Worm (Caenorhabditis elegans): ENCODE data around the gene srj-39.

The srj-39 gene

DNA sequence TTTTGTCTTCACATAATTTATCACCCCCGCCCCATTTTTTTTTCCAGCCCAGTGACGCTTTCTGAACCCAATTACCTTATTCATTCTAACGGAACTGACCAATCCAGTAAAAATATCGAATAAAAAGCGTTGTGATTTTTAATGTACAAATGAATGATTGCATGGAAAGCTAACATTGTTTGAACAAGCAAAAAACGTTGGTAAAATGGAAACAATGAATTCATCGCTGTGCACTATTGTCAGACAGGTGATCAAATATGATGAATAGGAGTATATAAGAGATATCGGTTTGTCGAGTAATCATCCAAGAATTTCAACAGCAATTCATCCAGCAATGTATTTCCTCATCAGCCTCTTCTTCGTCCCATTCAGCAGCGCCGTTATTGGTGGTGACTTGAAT is 25.2 kb downstream of the srj-39 start, which contains the start of gene phat-4:
Gene phat-4, plus strand, starts transcription at position 301 of the 400 bp plus-strand sequence.
- TF ChIP-seq mec-3 (tag; optimal IDR thresholded peaks at IDR 0.05; ENCODE audit: borderline replicate concordance) (no peak), tbx-2 (tag; optimal IDR thresholded peaks at IDR 0.05) (no peak), ttx-3 (tag; optimal IDR thresholded peaks at IDR 0.05) (no peak), dmd-4 (tag; optimal IDR thresholded peaks at IDR 0.05; ENCODE audit: borderline replicate concordance) (no peak), sdc-2 (tag; optimal IDR thresholded peaks at IDR 0.05) (no peak), npax-4 (tag; optimal IDR thresholded peaks at IDR 0.05) (no peak)

DNA sequence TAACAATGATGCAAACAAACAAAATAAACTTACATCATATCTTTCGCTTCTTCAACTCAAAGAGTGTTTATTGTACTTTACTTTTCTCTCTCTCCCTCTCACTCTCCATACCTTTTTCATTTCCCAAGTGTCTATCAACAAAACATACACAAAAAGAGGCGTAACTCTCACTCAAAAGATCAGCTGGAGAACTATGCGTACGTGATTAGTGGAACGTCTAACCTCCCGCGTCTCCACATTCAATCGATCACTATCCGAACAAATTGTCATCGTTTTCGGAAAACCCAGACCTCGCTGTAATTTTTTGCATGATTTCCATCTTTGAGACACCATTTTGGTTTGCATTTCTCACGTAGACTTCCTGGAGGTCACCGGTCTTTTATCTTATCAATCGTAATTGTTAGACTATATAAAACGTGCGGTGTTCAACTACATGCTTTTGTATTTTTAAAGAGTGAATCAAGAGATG is 27.1 kb downstream of the srj-39 start, which contains the start of gene nhr-57:
Gene nhr-57, plus strand, starts transcription at position 419 of the 469 bp plus-strand sequence.
- TF ChIP-seq ceh-18 (tag; optimal IDR thresholded peaks at IDR 0.05) (no peak), ref-2 (tag; optimal IDR thresholded peaks at IDR 0.05) (no peak), F13H6.1 (tag; optimal IDR thresholded peaks at IDR 0.05) (no peak), dve-1 (tag; optimal IDR thresholded peaks at IDR 0.05) (peak; percentile 19), unc-3 (GFP tag; conservative IDR thresholded peaks at IDR 0.05) (no peak), unc-3 (tag; optimal IDR thresholded peaks at IDR 0.05) (no peak), nhr-232 (tag; optimal IDR thresholded peaks at IDR 0.05) (no peak), ceh-6 (GFP tag; optimal IDR thresholded peaks at IDR 0.05) (no peak)

DNA sequence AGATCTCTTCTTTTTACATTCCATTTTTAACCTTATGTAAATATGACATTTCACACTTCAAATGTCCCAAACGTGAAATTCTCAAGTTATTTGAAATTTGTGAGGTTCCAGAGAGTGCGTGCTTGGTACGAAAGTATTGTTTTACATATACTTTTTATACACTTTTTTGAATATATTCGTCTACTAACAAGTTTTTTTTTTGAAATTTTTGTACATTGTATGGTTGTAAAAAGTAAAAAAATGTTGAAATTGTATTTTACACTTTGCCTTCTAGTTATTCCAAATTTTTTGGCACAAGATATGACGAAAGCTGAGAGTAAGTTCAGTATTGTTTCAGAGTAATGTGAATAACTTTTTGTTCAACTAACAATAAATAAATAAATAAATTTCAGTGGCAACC is 30.3 kb downstream of the srj-39 start, which contains the start of gene lgc-1:
Gene lgc-1, plus strand, starts transcription at position 301 of the 400 bp plus-strand sequence.
- no peak for TF ChIP-seq nfya-1 (tag; optimal IDR thresholded peaks at IDR 0.05)
- TF ChIP-seq hlh-15 (tag; optimal IDR thresholded peaks at IDR 0.05), result no peak
- no peak for TF ChIP-seq ttx-3 (tag; optimal IDR thresholded peaks at IDR 0.05)
- no peak for TF ChIP-seq ceh-30 (tag; optimal IDR thresholded peaks at IDR 0.05)

DNA sequence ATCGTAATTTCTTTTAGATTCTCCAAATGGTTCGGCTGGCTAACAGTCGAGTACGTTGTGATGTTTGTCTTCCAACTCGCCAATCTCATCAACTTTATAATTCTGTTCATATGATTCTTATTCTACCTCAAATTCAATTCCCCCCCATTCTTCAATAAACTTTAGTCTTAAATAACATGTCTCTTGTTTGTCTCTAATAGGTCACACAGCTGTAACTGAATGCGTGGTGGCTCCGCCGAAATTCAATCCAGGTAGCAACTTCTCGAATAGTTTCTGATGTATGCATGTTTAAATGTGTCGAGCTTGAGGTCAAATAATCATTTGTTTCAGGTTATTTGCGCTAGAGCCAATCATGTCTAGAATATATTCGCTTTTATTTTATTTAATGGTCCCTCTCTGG is 34.3 kb downstream of the srj-39 start, which contains the start of gene lgc-29:
Gene lgc-29, plus strand, starts transcription at position 301 of the 400 bp plus-strand sequence.
- TF ChIP-seq F13H6.1 (tag; optimal IDR thresholded peaks at IDR 0.05), result no peak
- TF ChIP-seq dve-1 (tag; optimal IDR thresholded peaks at IDR 0.05), result no peak
- TF ChIP-seq fkh-10 (GFP tag; optimal IDR thresholded peaks at IDR 0.05), result no peak
- no peak for TF ChIP-seq C08G9.2 (tag; optimal IDR thresholded peaks at IDR 0.05)
- TF ChIP-seq sdc-2 (tag; optimal IDR thresholded peaks at IDR 0.05), result no peak
- no peak for TF ChIP-seq unc-42 (tag; optimal IDR thresholded peaks at IDR 0.05)
- TF ChIP-seq unc-86 (tag; optimal IDR thresholded peaks at IDR 0.05), result no peak

DNA sequence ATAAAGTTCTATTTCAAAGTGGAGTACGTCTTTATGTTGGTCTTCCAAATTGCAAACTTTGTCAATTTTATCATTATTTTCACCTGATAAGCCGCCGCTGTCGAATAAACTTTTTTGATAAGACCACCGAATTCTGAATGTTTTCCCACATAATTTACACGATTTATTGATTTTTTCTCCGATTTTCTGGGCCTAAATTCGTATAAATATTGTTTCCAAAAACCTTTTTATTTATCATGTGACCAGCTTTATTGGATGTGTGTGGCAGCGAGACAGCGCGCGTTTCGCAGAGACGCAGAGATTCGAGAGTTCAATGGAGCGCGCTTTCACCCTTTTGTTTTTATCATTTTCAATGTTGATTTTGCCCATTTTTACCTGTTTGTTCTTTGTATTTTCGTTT is 38.6 kb downstream of the srj-39 start:
- TF ChIP-seq ceh-45 (GFP tag; IDR thresholded peaks at IDR 0.05) (no peak), hlh-30 (tag; optimal IDR thresholded peaks at IDR 0.05; ENCODE audit: insufficient read depth) (peak; percentile 96), unc-42 (tag; optimal IDR thresholded peaks at IDR 0.05) (peak; percentile 69), ceh-48 (tag; optimal IDR thresholded peaks at IDR 0.05) (peak; percentile 33), ceh-14 (tag; optimal IDR thresholded peaks at IDR 0.05) (no peak), unc-3 (GFP tag; conservative IDR thresholded peaks at IDR 0.05) (no peak), unc-3 (tag; optimal IDR thresholded peaks at IDR 0.05) (no peak), unc-55 (GFP tag; optimal IDR thresholded peaks at IDR 0.05) (peak; percentile 21), hlh-13 (GFP tag; optimal IDR thresholded peaks at IDR 0.05) (no peak), K02D7.2 (tag; optimal IDR thresholded peaks at IDR 0.05) (no peak), hlh-6 (tag; optimal IDR thresholded peaks at IDR 0.05) (no peak), C38D4.7 (GFP tag; optimal IDR thresholded peaks at IDR 0.05) (no peak), K09A11.1 (tag; optimal IDR thresholded peaks at IDR 0.05; ENCODE audit: insufficient read depth) (no peak), pros-1 (tag; optimal IDR thresholded peaks at IDR 0.05) (no peak), nfya-1 (tag; optimal IDR thresholded peaks at IDR 0.05) (peak; percentile 42), pha-4 (tag; optimal IDR thresholded peaks at IDR 0.05) (no peak), fkh-10 (GFP tag; optimal IDR thresholded peaks at IDR 0.05) (no peak), ref-2 (tag; optimal IDR thresholded peaks at IDR 0.05) (no peak), pax-1 (tag; optimal IDR thresholded peaks at IDR 0.05) (peak; percentile 13), unc-86 (tag; optimal IDR thresholded peaks at IDR 0.05) (no peak), elt-2 (tag; optimal IDR thresholded peaks at IDR 0.05) (peak; percentile 67)
